Worm (Caenorhabditis elegans): ENCODE measurements around the gene clec-165.

DNA sequence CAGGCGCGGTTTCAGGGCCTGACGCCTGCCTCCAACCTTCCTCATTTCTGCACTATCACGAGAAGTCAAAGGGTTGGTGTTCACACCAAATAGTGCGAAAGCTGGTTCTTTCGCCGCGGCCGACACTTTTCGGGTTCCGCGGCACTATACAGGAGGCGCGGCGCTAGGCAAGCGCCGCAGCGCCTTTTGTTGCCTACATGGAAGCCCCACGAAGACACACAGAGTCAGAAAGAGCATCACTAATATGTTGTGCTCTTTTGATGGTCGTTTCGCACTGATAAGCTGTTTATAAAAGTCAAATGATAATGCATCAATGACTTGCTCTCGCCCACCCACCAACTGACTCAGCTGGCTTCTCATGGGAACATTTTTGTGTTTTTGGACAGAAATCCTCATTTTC is 34.8 kb downstream of the clec-165 start:
- no peak for TF ChIP-seq skn-1 (tag; optimal IDR thresholded peaks at IDR 0.05)
- no peak for TF ChIP-seq nhr-11 (tag; optimal IDR thresholded peaks at IDR 0.05)
- no peak for TF ChIP-seq alr-1 (tag; optimal IDR thresholded peaks at IDR 0.05)
- no peak for TF ChIP-seq unc-62 (GFP tag; optimal IDR thresholded peaks at IDR 0.05)
- TF ChIP-seq nhr-237 (tag; optimal IDR thresholded peaks at IDR 0.05), result no peak
- no peak for TF ChIP-seq lin-11 (tag; optimal IDR thresholded peaks at IDR 0.05)
- TF ChIP-seq lin-13 (GFP tag; optimal IDR thresholded peaks at IDR 0.05), result no peak
- no peak for TF ChIP-seq nhr-12 (tag; optimal IDR thresholded peaks at IDR 0.05)
- no peak for TF ChIP-seq nhr-77 (tag; optimal IDR thresholded peaks at IDR 0.05)
